Worm (Caenorhabditis elegans): ENCODE measurements around the gene T01B6.1.

ce11 chrX:2342859-2343258 is 7.4 kb downstream of the T01B6.1 start, which contains the start of gene nlp-23:
- TF ChIP-seq sea-2 (GFP tag; IDR thresholded peaks at IDR 0.05) (no peak), nhr-27 (tag; optimal IDR thresholded peaks at IDR 0.05) (no peak), nfyb-1 (GFP tag; IDR thresholded peaks at IDR 0.05) (no peak), rcor-1 (GFP tag; IDR thresholded peaks at IDR 0.05) (no peak), nfya-2 (GFP tag; IDR thresholded peaks at IDR 0.05) (no peak), F57A8.1 (GFP tag; optimal IDR thresholded peaks at IDR 0.05) (no peak), mel-28 (tag; optimal IDR thresholded peaks at IDR 0.05; ENCODE audit: borderline replicate concordance) (no peak), F10E7.11 (tag; optimal IDR thresholded peaks at IDR 0.05) (no peak), F22D6.2 (tag; optimal IDR thresholded peaks at IDR 0.05) (no peak), B0261.1 (tag; optimal IDR thresholded peaks at IDR 0.05) (no peak), snpc-4 (GFP tag; optimal IDR thresholded peaks at IDR 0.05) (no peak), snpc-4 (tag; optimal IDR thresholded peaks at IDR 0.05) (no peak), lir-1 (GFP tag; conservative IDR thresholded peaks at IDR 0.05) (no peak), zim-3 (tag; optimal IDR thresholded peaks at IDR 0.05) (no peak), F37B4.10 (GFP tag; IDR thresholded peaks at IDR 0.05) (no peak)
